Fruit fly (Drosophila melanogaster): ENCODE results near the gene Dmtn.

DNA sequence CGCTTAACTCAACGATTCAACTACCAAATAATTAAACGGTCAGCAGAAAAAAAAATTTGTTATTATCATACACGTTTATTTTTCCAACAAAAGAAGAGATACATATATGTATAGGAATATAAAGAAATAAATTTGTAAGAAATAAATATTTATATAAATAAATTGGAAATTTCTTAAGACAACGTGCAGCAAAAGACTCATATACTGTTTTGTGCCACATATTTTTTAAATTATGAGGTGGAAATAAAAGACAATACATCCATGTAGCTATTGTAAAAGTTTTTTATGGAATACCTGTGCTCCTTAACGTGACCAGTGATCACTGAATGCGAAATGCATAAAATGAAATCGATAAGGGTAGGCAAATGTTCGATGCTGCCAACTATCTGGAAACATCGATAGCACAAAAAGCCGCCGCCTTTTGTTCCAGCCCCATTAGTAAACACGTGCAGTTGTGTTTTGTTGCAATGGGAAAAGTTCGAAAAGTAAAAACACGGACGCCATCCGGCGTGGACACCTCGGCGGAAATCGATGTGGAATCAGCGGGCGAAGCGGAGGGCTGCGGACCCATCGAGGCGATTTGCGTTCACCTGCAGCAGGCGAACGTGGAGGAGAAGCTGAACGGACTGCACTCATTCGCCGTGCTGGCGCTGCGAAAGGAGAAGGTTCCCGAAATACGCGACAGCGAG is 37.0 kb downstream of the Dmtn start, which contains the start of gene CG10286:
- no peak for TF ChIP-seq Myc (optimal IDR thresholded peaks at IDR 0.05)
- TF ChIP-seq ttk (optimal IDR thresholded peaks at IDR 0.05) = no peak
- no peak for TF ChIP-seq psq (optimal IDR thresholded peaks at IDR 0.05)
